Fruit fly (Drosophila melanogaster) whole organism, adult: ENCODE results near the gene CG7296.

Experiments
- bab1 ChIP-seq: fragments of 200-800 bp; sonication (Bioruptor generic); optimal IDR thresholded peaks from 3 replicates; lab custom pipeline; 2019; ENCODE audit warnings: missing biosample characterization, mild to moderate bottlenecking, missing genetic modification characterization, moderate library complexity
- tj ChIP-seq: fragments of 200-800 bp; sonication (Bioruptor generic); optimal IDR thresholded peaks from 3 replicates; lab custom pipeline; 2017; ENCODE audit warnings: missing biosample characterization, mild to moderate bottlenecking, missing genetic modification characterization, moderate library complexity

DNA sequence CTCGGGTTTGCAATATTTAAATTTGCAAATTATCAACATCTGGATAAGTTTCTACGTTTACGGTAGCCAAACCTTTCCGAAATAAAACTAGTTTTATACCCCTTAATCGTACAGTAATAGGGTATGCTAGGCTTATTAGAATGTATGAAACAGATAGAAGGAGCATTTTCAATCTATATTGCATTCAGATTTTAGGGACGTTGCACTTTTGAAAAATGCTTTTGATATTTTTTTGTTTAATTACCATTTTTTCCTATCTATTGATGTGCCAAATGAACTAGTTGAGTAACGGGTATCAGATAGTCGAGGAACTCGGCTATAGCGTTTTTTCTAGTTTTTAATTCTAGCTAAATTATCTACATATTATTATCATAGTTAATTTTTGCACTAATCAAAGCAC is 4.0 kb downstream of the CG7296 start:
- TF ChIP-seq tj (GFP tag; lab: Kevin White, UChicago) (no peak), bab1 (GFP tag; lab: Kevin White, UChicago) (no peak)
